Worm (Caenorhabditis elegans) whole organism, mixed stage, embryonic: ENCODE results near the gene pek-1.

Experiments
- mab-5 ChIP-seq: fragments of 150-350 bp; optimal IDR thresholded peaks from 2 replicates; lab custom pipeline; 2014; ENCODE audit warnings: missing biosample characterization, missing genetic modification characterization
- nhr-12 ChIP-seq: fragments of 150-350 bp; optimal IDR thresholded peaks from 2 replicates; lab custom pipeline; 2014; ENCODE audit warnings: missing biosample characterization, missing genetic modification characterization
- nhr-76 ChIP-seq: sonication (generic microtip); optimal IDR thresholded peaks from 2 replicates; lab custom pipeline; 2017; ENCODE audit warnings: missing biosample characterization, missing genetic modification characterization
- unc-39 ChIP-seq: fragments of 150-350 bp; optimal IDR thresholded peaks from 2 replicates; lab custom pipeline; 2014; ENCODE audit warnings: missing biosample characterization, missing genetic modification characterization
- unc-62 ChIP-seq: fragments of 150-350 bp; optimal IDR thresholded peaks from 2 replicates; lab custom pipeline; 2014; ENCODE audit warnings: missing biosample characterization, missing genetic modification reagents, missing genetic modification characterization

DNA sequence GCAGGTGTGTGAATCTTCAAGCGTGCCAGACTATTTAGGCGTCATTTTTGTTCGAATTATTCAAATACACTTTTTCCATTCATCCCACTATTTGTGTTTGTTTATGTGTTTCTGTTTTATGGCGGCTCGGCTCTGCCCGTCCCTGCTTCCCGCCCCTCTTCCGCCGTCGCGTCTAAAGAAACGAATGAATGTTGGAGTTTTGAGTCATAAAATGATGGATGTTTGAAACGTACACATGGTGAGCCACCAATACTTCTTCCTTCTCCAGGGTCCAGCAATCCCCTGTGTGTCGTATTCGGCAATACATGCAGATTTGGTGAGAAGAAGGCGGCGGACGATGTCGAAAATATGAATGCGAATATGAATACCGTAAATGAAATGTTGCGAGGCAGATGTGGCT, 48.3 kb upstream of the pek-1 start:
- TF ChIP-seq nhr-76 (tag; lab: Kevin White, UChicago) (no peak), unc-62 (no peak), nhr-12 (tag; lab: Kevin White, UChicago) (no peak), mab-5 (tag; lab: Kevin White, UChicago) (no peak), unc-39 (tag; lab: Kevin White, UChicago) (no peak)
